Worm (Caenorhabditis elegans): ENCODE measurements around the gene cct-5.

The cct-5 gene

DNA sequence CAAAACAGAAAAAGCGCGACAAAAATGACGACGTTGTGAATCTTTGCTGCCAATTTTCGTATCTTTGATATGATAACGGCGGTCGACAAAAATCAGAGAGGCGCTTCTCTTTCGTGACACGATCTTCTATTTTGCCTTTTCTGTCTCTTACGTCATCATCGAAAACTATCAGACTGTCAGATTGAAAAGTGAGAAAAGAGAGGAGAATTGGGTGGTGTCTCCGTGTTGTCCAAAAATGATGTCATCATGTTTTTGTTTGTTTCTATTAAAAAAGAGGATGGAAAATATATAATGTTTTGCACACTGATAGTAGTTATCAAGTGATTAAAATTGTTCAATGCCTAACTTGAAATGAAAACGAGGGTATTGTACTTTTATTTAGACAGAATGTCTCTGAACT is 11.8 kb downstream of the cct-5 start (continued):
- no peak for TF ChIP-seq ceh-9 (tag; optimal IDR thresholded peaks at IDR 0.05)
- TF ChIP-seq unc-39 (tag; optimal IDR thresholded peaks at IDR 0.05) = no peak
- TF ChIP-seq ZK546.5 (tag; optimal IDR thresholded peaks at IDR 0.05) = no peak
- TF ChIP-seq nhr-11 (tag; optimal IDR thresholded peaks at IDR 0.05) = no peak
- TF ChIP-seq egl-5 (tag; optimal IDR thresholded peaks at IDR 0.05) = no peak
- TF ChIP-seq snpc-4 (tag; optimal IDR thresholded peaks at IDR 0.05) = no peak
- TF ChIP-seq ztf-4 (tag; optimal IDR thresholded peaks at IDR 0.05) = no peak
- TF ChIP-seq nhr-28 (tag; optimal IDR thresholded peaks at IDR 0.05) = no peak
- TF ChIP-seq nhr-76 (tag; optimal IDR thresholded peaks at IDR 0.05) = no peak
- TF ChIP-seq lin-39 (tag; optimal IDR thresholded peaks at IDR 0.05) = no peak
- peak; percentile 44 for TF ChIP-seq nhr-43 (tag; optimal IDR thresholded peaks at IDR 0.05; ENCODE audit: poor library complexity, severe bottlenecking)
- TF ChIP-seq hmg-11 (tag; optimal IDR thresholded peaks at IDR 0.05) = no peak
- TF ChIP-seq nhr-237 (tag; optimal IDR thresholded peaks at IDR 0.05) = no peak
- TF ChIP-seq aly-2 (tag; optimal IDR thresholded peaks at IDR 0.05) = no peak
- TF ChIP-seq pha-4 (tag; optimal IDR thresholded peaks at IDR 0.05) = peak; percentile 4
- peak; percentile 6 to 53 (median 38) for TF ChIP-seq elt-3 (tag; optimal IDR thresholded peaks at IDR 0.05)
- no peak for TF ChIP-seq nhr-67 (tag; optimal IDR thresholded peaks at IDR 0.05)
- TF ChIP-seq fos-1 (tag; optimal IDR thresholded peaks at IDR 0.05) = no peak
- no peak for TF ChIP-seq elt-1 (tag; optimal IDR thresholded peaks at IDR 0.05)

DNA sequence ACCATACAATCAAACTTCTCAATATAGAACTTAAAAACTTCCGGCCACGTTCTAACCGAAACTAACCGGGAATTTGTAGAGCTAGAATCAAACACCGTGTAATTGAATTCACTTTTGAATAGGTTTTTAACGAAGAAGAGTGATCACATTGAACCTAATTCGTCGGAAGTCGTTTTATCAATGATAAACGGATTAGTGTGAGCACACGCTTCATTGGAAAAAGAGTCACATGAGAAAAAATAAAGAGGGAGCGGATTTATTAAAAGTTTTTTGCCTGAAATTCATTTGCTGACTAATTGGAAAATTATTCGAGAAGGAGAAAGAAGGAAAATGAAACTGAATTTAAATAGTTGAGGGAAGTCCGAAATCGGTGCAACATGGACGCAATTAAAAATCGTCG is 12.2 kb downstream of the cct-5 start:
- no peak for TF ChIP-seq ceh-9 (tag; optimal IDR thresholded peaks at IDR 0.05)
- peak; percentile 18 for TF ChIP-seq nfya-1 (tag; optimal IDR thresholded peaks at IDR 0.05; ENCODE audit: insufficient read depth)
- TF ChIP-seq unc-62 (GFP tag; optimal IDR thresholded peaks at IDR 0.05) = no peak
- no peak for TF ChIP-seq mdl-1 (tag; optimal IDR thresholded peaks at IDR 0.05)
- no peak for TF ChIP-seq nhr-11 (tag; optimal IDR thresholded peaks at IDR 0.05)
- no peak for TF ChIP-seq fkh-10 (GFP tag; optimal IDR thresholded peaks at IDR 0.05)

DNA sequence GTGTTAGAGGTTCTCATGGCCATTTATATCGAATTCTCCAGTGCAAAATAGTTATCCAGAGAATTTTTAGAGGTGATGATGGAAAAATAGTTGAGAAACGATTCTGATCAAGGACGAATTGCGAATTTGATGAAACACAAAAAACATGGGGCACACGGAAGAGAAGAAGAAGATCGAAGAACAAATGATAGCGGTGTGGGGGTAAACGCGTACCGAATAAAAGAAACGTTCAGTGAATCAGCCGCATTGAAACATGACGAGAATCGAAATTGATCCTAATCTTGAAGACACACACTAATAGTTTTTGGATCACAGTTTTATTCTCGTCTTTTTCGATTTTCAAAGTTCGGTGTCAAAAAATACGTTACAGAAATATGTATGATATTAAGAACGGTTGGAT is 12.7 kb downstream of the cct-5 start:
- no peak for TF ChIP-seq nhr-237 (tag; optimal IDR thresholded peaks at IDR 0.05)
- no peak for TF ChIP-seq nfya-1 (tag; optimal IDR thresholded peaks at IDR 0.05; ENCODE audit: insufficient read depth)
- TF ChIP-seq elt-1 (tag; optimal IDR thresholded peaks at IDR 0.05) = peak; percentile 77
- no peak for TF ChIP-seq mml-1 (tag; optimal IDR thresholded peaks at IDR 0.05)
- peak; percentile 68 for TF ChIP-seq nhr-23 (tag; optimal IDR thresholded peaks at IDR 0.05)
- peak; percentile 68 for TF ChIP-seq nhr-25 (tag; optimal IDR thresholded peaks at IDR 0.05)
- peak; percentile 46 for TF ChIP-seq nhr-43 (tag; optimal IDR thresholded peaks at IDR 0.05; ENCODE audit: poor library complexity, severe bottlenecking)
- no peak for TF ChIP-seq mdl-1 (tag; optimal IDR thresholded peaks at IDR 0.05)

DNA sequence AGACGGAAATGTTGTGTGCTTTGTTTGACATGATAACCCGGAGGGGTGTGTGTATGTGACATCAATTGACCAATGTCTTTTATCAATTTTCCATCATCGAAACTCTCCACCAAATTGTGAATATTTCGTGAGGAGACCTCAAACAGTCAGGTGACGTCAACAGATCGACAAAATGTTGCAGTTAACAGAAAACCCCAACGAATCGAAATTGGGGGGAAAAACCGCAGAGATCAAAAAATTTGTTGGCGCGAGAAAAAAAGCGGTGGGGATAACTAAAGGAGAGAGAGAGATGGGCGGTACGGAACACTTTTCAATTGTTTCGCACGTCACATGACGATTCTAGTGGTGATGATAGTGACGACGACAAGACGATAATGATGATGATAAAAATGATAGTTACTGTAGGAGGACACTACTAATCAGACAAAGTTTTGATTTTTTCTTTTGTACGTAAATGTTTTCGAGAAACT is 13.3 kb downstream of the cct-5 start:
- TF ChIP-seq nhr-11 (tag; optimal IDR thresholded peaks at IDR 0.05) (no peak), fkh-10 (GFP tag; optimal IDR thresholded peaks at IDR 0.05) (no peak), ceh-82 (tag; optimal IDR thresholded peaks at IDR 0.05) (no peak), ceh-28 (tag; optimal IDR thresholded peaks at IDR 0.05) (peak; percentile 58), aly-2 (tag; optimal IDR thresholded peaks at IDR 0.05) (no peak), nhr-25 (tag; optimal IDR thresholded peaks at IDR 0.05) (peak; percentile 74), lsy-12 (tag; optimal IDR thresholded peaks at IDR 0.05) (peak; percentile 54), egl-27 (tag; optimal IDR thresholded peaks at IDR 0.05) (no peak), nhr-23 (tag; optimal IDR thresholded peaks at IDR 0.05) (peak; percentile 83), zag-1 (tag; optimal IDR thresholded peaks at IDR 0.05) (no peak), unc-62 (GFP tag; optimal IDR thresholded peaks at IDR 0.05) (no peak), nhr-77 (tag; optimal IDR thresholded peaks at IDR 0.05) (no peak), unc-39 (tag; optimal IDR thresholded peaks at IDR 0.05) (no peak), snpc-4 (tag; optimal IDR thresholded peaks at IDR 0.05) (no peak), skn-1 (tag; optimal IDR thresholded peaks at IDR 0.05) (no peak), elt-2 (tag; optimal IDR thresholded peaks at IDR 0.05) (peak; percentile 78), ceh-16 (tag; optimal IDR thresholded peaks at IDR 0.05) (no peak), pha-4 (tag; optimal IDR thresholded peaks at IDR 0.05) (peak; percentile 50), lin-15B (tag; optimal IDR thresholded peaks at IDR 0.05) (peak; percentile 9), nhr-43 (tag; optimal IDR thresholded peaks at IDR 0.05; ENCODE audit: poor library complexity, severe bottlenecking) (peak; percentile 79), R02D3.7 (tag; optimal IDR thresholded peaks at IDR 0.05) (no peak), mdl-1 (tag; optimal IDR thresholded peaks at IDR 0.05) (peak; percentile 16), elt-3 (tag; optimal IDR thresholded peaks at IDR 0.05) (peak; percentile 42 to 91 (median 89)), nhr-28 (tag; optimal IDR thresholded peaks at IDR 0.05) (no peak), tbx-2 (tag; optimal IDR thresholded peaks at IDR 0.05) (no peak), nfya-1 (tag; optimal IDR thresholded peaks at IDR 0.05; ENCODE audit: insufficient read depth) (peak; percentile 37), nhr-67 (tag; optimal IDR thresholded peaks at IDR 0.05) (no peak), nhr-237 (tag; optimal IDR thresholded peaks at IDR 0.05) (no peak), jun-1 (tag; optimal IDR thresholded peaks at IDR 0.05) (peak; percentile 83), eor-1 (tag; optimal IDR thresholded peaks at IDR 0.05) (no peak), pqm-1 (tag; optimal IDR thresholded peaks at IDR 0.05) (peak; percentile 69), egl-5 (tag; optimal IDR thresholded peaks at IDR 0.05) (no peak)

Measured in whole organism, L3 larva.